Fruit fly (Drosophila melanogaster): Measurements from ENCODE around the gene Wdr24.
A peak's percentile ranks its signal among the peaks of the same experiment; 100 is the strongest.

Gene Wdr24

DNA sequence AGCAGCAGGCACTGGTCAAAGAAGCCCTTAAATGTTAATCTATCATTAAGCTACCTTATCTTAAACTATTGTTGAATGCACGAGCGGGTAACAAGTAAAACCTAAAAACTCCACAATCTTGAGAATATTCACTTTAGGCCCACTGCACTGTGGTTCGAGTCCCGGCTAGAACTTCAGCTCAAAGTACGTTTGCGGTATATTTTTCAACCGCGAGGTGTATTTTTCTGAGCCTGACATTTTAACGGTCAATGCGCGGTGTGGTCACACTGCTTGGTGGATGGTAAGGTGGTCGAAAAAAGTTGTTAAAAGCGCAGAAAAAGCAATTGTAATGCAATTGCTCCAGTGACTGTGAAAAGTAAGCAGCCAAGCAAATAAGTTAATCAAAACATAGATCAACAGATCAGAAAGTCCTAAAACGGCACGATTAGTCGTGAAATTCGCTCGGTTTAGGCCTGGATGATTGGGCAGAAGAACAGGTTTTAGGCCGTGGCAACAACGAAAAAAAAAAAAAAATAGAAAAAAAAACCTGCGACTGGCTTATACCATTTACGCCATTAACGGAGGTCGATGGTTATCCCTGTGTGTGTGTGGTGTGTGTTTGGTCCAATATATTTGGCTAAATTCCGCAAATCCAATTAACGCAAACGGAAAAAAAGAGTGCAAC is 19.2 kb downstream of the Wdr24 start, which contains the start of gene Kul (continued):
- peak; percentile 84 for TF ChIP-seq Med (GFP tag)
- no peak for TF ChIP-seq CG1602 (GFP tag; optimal IDR thresholded peaks at IDR 0.05)
- TF ChIP-seq MESR4 (GFP tag; optimal IDR thresholded peaks at IDR 0.05) = peak; percentile 45
- no peak for TF ChIP-seq kah (GFP tag; optimal IDR thresholded peaks at IDR 0.05)
- TF ChIP-seq cato (GFP tag; optimal IDR thresholded peaks at IDR 0.05; ENCODE audit: borderline replicate concordance) = no peak
- no peak for TF ChIP-seq dimm (GFP tag; IDR thresholded peaks at IDR 0.05)
- no peak for TF ChIP-seq chn (GFP tag; optimal IDR thresholded peaks at IDR 0.05)
- no peak for TF ChIP-seq hbn (GFP tag; IDR thresholded peaks at IDR 0.05; ENCODE audit: partially characterized antibody)
- TF ChIP-seq CG32532 (GFP tag; IDR thresholded peaks at IDR 0.05) = peak; percentile 40
- TF ChIP-seq ap (GFP tag; IDR thresholded peaks at IDR 0.05) = 0 out of 2 replicates have a peak, but pooled peaks have one; percentile 15
- no peak for TF ChIP-seq br (optimal IDR thresholded peaks at IDR 0.05)
- no peak for TF ChIP-seq Hsf (GFP tag; optimal IDR thresholded peaks at IDR 0.05)
- TF ChIP-seq ro (GFP tag; IDR thresholded peaks at IDR 0.05) = no peak
- no peak for TF ChIP-seq CG33557 (GFP tag; optimal IDR thresholded peaks at IDR 0.05)
- TF ChIP-seq Bteb2 (GFP tag; optimal IDR thresholded peaks at IDR 0.05) = no peak
- TF ChIP-seq CG32772 (GFP tag; IDR thresholded peaks at IDR 0.05) = peak; percentile 72
- TF ChIP-seq CG6854 (GFP tag; optimal IDR thresholded peaks at IDR 0.05) = no peak
- peak; percentile 26; the same call in 1 of the 2 replicates for TF ChIP-seq Bgb (GFP tag; IDR thresholded peaks at IDR 0.05; ENCODE audit: partially characterized antibody)
- no peak for TF ChIP-seq ranshi (GFP tag; IDR thresholded peaks at IDR 0.05)
- no peak for TF ChIP-seq bbx (GFP tag; IDR thresholded peaks at IDR 0.05; ENCODE audit: partially characterized antibody)
- TF ChIP-seq Ets65A (GFP tag) = no peak
- no peak for TF ChIP-seq CG10654 (GFP tag; optimal IDR thresholded peaks at IDR 0.05)
- no peak for TF ChIP-seq crc (GFP tag; optimal IDR thresholded peaks at IDR 0.05)
- peak; percentile 48 for TF ChIP-seq grau (tag; optimal IDR thresholded peaks at IDR 0.05)
- no peak; the same call in 1 of the 2 replicates for TF ChIP-seq Scr (GFP tag; IDR thresholded peaks at IDR 0.05; ENCODE audit: partially characterized antibody)
- no peak for TF ChIP-seq MTF-1 (GFP tag; optimal IDR thresholded peaks at IDR 0.05; ENCODE audit: borderline replicate concordance)
- TF ChIP-seq CG6683 (GFP tag; optimal IDR thresholded peaks at IDR 0.05) = no peak
- TF ChIP-seq CG9727 (GFP tag; optimal IDR thresholded peaks at IDR 0.05) = no peak
- TF ChIP-seq slp2 (GFP tag; optimal IDR thresholded peaks at IDR 0.05) = no peak
- 0 out of 3 replicates have a peak, but pooled peaks have one; percentile 18 for TF ChIP-seq ci (GFP tag; IDR thresholded peaks at IDR 0.05)
- TF ChIP-seq prd (optimal IDR thresholded peaks at IDR 0.05) = no peak
- no peak for TF ChIP-seq prd (GFP tag; IDR thresholded peaks at IDR 0.05)
- TF ChIP-seq lbe (GFP tag; optimal IDR thresholded peaks at IDR 0.05) = no peak
- TF ChIP-seq Side (GFP tag; optimal IDR thresholded peaks at IDR 0.05) = no peak
- no peak for TF ChIP-seq jigr1 (GFP tag; IDR thresholded peaks at IDR 0.05)
- no peak for TF ChIP-seq tup (GFP tag; optimal IDR thresholded peaks at IDR 0.05)
- no peak for TF ChIP-seq luna (GFP tag; optimal IDR thresholded peaks at IDR 0.05)
- TF ChIP-seq CG2875 (GFP tag; optimal IDR thresholded peaks at IDR 0.05) = no peak
- TF ChIP-seq bcd (GFP tag; optimal IDR thresholded peaks at IDR 0.05) = peak; percentile 2
- no peak for TF ChIP-seq CG18599 (GFP tag; optimal IDR thresholded peaks at IDR 0.05)
- no peak for TF ChIP-seq CG9817 (tag; optimal IDR thresholded peaks at IDR 0.05)
- no peak for TF ChIP-seq CG8478 (optimal IDR thresholded peaks at IDR 0.05)
- peak; percentile 27 for TF ChIP-seq CTCF (GFP tag; optimal IDR thresholded peaks at IDR 0.05)
- TF ChIP-seq ara (GFP tag; IDR thresholded peaks at IDR 0.05) = 0 out of 2 replicates have a peak, but pooled peaks have one; percentile 16
- no peak for TF ChIP-seq CG12942 (GFP tag; optimal IDR thresholded peaks at IDR 0.05)
- TF ChIP-seq so (GFP tag; IDR thresholded peaks at IDR 0.05) = no peak
- no peak for TF ChIP-seq fd3F (GFP tag; optimal IDR thresholded peaks at IDR 0.05)
- no peak for TF ChIP-seq CG43689 (GFP tag; IDR thresholded peaks at IDR 0.05)
- TF ChIP-seq CG42726 (GFP tag; IDR thresholded peaks at IDR 0.05; ENCODE audit: partially characterized antibody) = no peak
- TF ChIP-seq CG6813 (GFP tag; optimal IDR thresholded peaks at IDR 0.05) = no peak
- TF ChIP-seq bab2 (GFP tag; optimal IDR thresholded peaks at IDR 0.05) = no peak
